Fruit fly (Drosophila melanogaster) whole organism, embryonic: ENCODE results near the gene Gdi.

Experiments
- Atf6 ChIP-seq: fragments of 200-800 bp; sonication (Bioruptor generic); IDR thresholded peaks from 2 replicates; pipeline ENCODE4 v1.3.6; 2022; ENCODE audit warnings: missing biosample characterization, missing genetic modification characterization
- Bgb ChIP-seq: fragments of 200-800 bp; sonication (Bioruptor generic); IDR thresholded peaks from 2 replicates; pipeline ENCODE4 v1.3.6; 2022; ENCODE audit warnings: missing biosample characterization, missing genetic modification characterization; ENCODE audit not compliant: partially characterized antibody
- Bteb2 ChIP-seq: fragments of 200-800 bp; sonication (Bioruptor generic); optimal IDR thresholded peaks from 2 replicates; lab custom pipeline; 2016; ENCODE audit warnings: missing biosample characterization, missing genetic modification characterization
- CG11247 ChIP-seq: fragments of 200-800 bp; sonication (Bioruptor generic); IDR thresholded peaks from 2 replicates; pipeline ENCODE4 v1.3.6; 2022; ENCODE audit warnings: missing biosample characterization, missing genetic modification characterization
- CG11696 ChIP-seq: fragments of 200-800 bp; sonication (Bioruptor generic); IDR thresholded peaks from 2 replicates; pipeline ENCODE4 v1.3.6; 2022; ENCODE audit warnings: missing biosample characterization, missing genetic modification characterization
- CG12104 ChIP-seq: fragments of 200-800 bp; sonication (Bioruptor generic); optimal IDR thresholded peaks from 3 replicates; lab custom pipeline; 2016; ENCODE audit warnings: missing biosample characterization, missing genetic modification characterization
- CG13624 ChIP-seq: fragments of 200-800 bp; sonication (Bioruptor generic); optimal IDR thresholded peaks from 2 replicates; lab custom pipeline; 2016; ENCODE audit warnings: missing biosample characterization, missing genetic modification characterization
- CG15011 ChIP-seq: fragments of 200-800 bp; sonication (Bioruptor generic); optimal IDR thresholded peaks from 3 replicates; lab custom pipeline; 2018; ENCODE audit warnings: missing biosample characterization, mild to moderate bottlenecking, missing genetic modification characterization
- CG16815 ChIP-seq: fragments of 200-800 bp; sonication (Bioruptor generic); optimal IDR thresholded peaks from 3 replicates; lab custom pipeline; 2017; ENCODE audit warnings: missing biosample characterization, mild to moderate bottlenecking, missing genetic modification characterization
- CG2712 ChIP-seq: fragments of 200-800 bp; optimal IDR thresholded peaks from 3 replicates; lab custom pipeline; 2019; ENCODE audit warnings: missing biosample characterization, mild to moderate bottlenecking, missing genetic modification characterization, moderate library complexity
- CG3281 ChIP-seq: fragments of 200-800 bp; sonication (Bioruptor generic); optimal IDR thresholded peaks from 3 replicates; lab custom pipeline; 2017; ENCODE audit warnings: missing biosample characterization, mild to moderate bottlenecking, missing genetic modification characterization
- CG42726 ChIP-seq: fragments of 200-800 bp; sonication (Bioruptor generic); IDR thresholded peaks from 2 replicates; pipeline ENCODE4 v1.3.6; 2022; ENCODE audit warnings: missing biosample characterization, missing genetic modification characterization; ENCODE audit not compliant: partially characterized antibody
- CG5245 ChIP-seq: fragments of 200-800 bp; sonication (Bioruptor generic); optimal IDR thresholded peaks from 3 replicates; lab custom pipeline; 2016; ENCODE audit warnings: missing biosample characterization, missing genetic modification characterization
- CG6813 ChIP-seq: fragments of 200-800 bp; sonication (Bioruptor generic); optimal IDR thresholded peaks from 2 replicates; lab custom pipeline; 2017; ENCODE audit warnings: missing biosample characterization, missing genetic modification characterization, mild to moderate bottlenecking, moderate library complexity, missing genetic modification reagents
- CG6854 ChIP-seq: fragments of 200-800 bp; sonication (Bioruptor generic); optimal IDR thresholded peaks from 3 replicates; lab custom pipeline; 2017; ENCODE audit warnings: missing biosample characterization, mild to moderate bottlenecking, missing genetic modification characterization
- CG7839 ChIP-seq: fragments of 200-800 bp; sonication (Bioruptor generic); optimal IDR thresholded peaks from 3 replicates; lab custom pipeline; 2018; ENCODE audit warnings: missing biosample characterization, mild to moderate bottlenecking, missing genetic modification characterization, moderate library complexity
- CG7987 ChIP-seq: fragments of 200-800 bp; sonication (Bioruptor generic); optimal IDR thresholded peaks from 2 replicates; lab custom pipeline; 2018; ENCODE audit warnings: missing biosample characterization, mild to moderate bottlenecking, missing genetic modification characterization, moderate library complexity
- CG8924 ChIP-seq: fragments of 200-800 bp; optimal IDR thresholded peaks from 3 replicates; lab custom pipeline; 2019; ENCODE audit warnings: missing biosample characterization, mild to moderate bottlenecking, missing genetic modification characterization, moderate library complexity
- Dek ChIP-seq: fragments of 200-800 bp; sonication (Bioruptor generic); optimal IDR thresholded peaks from 3 replicates; lab custom pipeline; 2019; ENCODE audit warnings: missing biosample characterization, mild to moderate bottlenecking, missing genetic modification characterization, moderate library complexity
- Dref ChIP-seq: fragments of 200-800 bp; sonication (Bioruptor generic); IDR thresholded peaks from 2 replicates; pipeline ENCODE4 v1.3.6; 2022; ENCODE audit warnings: missing biosample characterization, missing genetic modification characterization
- E2f1 ChIP-seq: fragments of 200-800 bp; sonication (Bioruptor generic); IDR thresholded peaks from 2 replicates; pipeline ENCODE4 v1.3.6; 2022; ENCODE audit warnings: missing biosample characterization, missing genetic modification characterization
- Ets65A ChIP-seq: fragments of 200-800 bp; sonication (Bioruptor generic); peaks from one replicate; lab custom pipeline; 2016; ENCODE audit warnings: missing biosample characterization, missing genetic modification characterization
- Ets97D ChIP-seq: fragments of 200-800 bp; sonication (Bioruptor generic); optimal IDR thresholded peaks from 3 replicates; lab custom pipeline; 2016; ENCODE audit warnings: missing biosample characterization, missing genetic modification characterization
- Gsc ChIP-seq: fragments of 200-800 bp; sonication (Bioruptor generic); IDR thresholded peaks from 2 replicates; pipeline ENCODE4 v1.3.6; 2022; ENCODE audit warnings: missing biosample characterization, missing genetic modification characterization
- HHEX ChIP-seq: fragments of 200-800 bp; sonication (Bioruptor generic); optimal IDR thresholded peaks from 3 replicates; lab custom pipeline; 2017; ENCODE audit warnings: missing biosample characterization, mild to moderate bottlenecking, missing genetic modification characterization, missing genetic modification reagents
- HLH3B ChIP-seq: fragments of 200-800 bp; sonication (Bioruptor generic); IDR thresholded peaks from 2 replicates; pipeline ENCODE4 v1.3.6; 2022; ENCODE audit warnings: missing biosample characterization, missing genetic modification characterization
- Hr78 ChIP-seq, 2 experiments: fragments of 200-800 bp in 1 of 2; fragments of >200 bp in 1 of 2; sonication (Bioruptor generic) in 1 of 2; optimal IDR thresholded peaks; 2 replicates each; lab custom pipeline; 2017 to 2019; ENCODE audit warnings: missing biosample characterization in 2 of 2, missing genetic modification characterization in 2 of 2, mild to moderate bottlenecking in 1 of 2, moderate library complexity in 1 of 2
- Neu2 ChIP-seq: fragments of 200-800 bp; sonication (Bioruptor generic); optimal IDR thresholded peaks from 3 replicates; lab custom pipeline; 2016; ENCODE audit warnings: missing biosample characterization, missing genetic modification characterization, borderline replicate concordance
- Nf-YB ChIP-seq: fragments of 200-800 bp; sonication (Bioruptor generic); optimal IDR thresholded peaks from 3 replicates; lab custom pipeline; 2019; ENCODE audit warnings: missing biosample characterization, mild to moderate bottlenecking, missing genetic modification characterization, moderate library complexity
- Optix ChIP-seq: fragments of 200-800 bp; sonication (Bioruptor generic); IDR thresholded peaks from 3 replicates; pipeline ENCODE4 v1.3.6; 2022; ENCODE audit warnings: missing biosample characterization, missing genetic modification characterization
- PHDP ChIP-seq: fragments of 200-800 bp; sonication (Bioruptor generic); optimal IDR thresholded peaks from 3 replicates; lab custom pipeline; 2018; ENCODE audit warnings: missing biosample characterization, mild to moderate bottlenecking, missing genetic modification characterization, moderate library complexity
- Side ChIP-seq: fragments of 200-800 bp; sonication (Bioruptor generic); optimal IDR thresholded peaks from 2 replicates; lab custom pipeline; 2016; ENCODE audit warnings: missing biosample characterization, missing genetic modification characterization
- caup ChIP-seq: fragments of 200-800 bp; sonication (Bioruptor generic); optimal IDR thresholded peaks from 3 replicates; lab custom pipeline; 2017; ENCODE audit warnings: missing biosample characterization, mild to moderate bottlenecking, missing genetic modification characterization, moderate library complexity; ENCODE audit not compliant: severe bottlenecking
- crc ChIP-seq: fragments of 200-800 bp; sonication (Bioruptor generic); optimal IDR thresholded peaks from 2 replicates; lab custom pipeline; 2016; ENCODE audit warnings: missing biosample characterization, missing genetic modification characterization
- cwo ChIP-seq: fragments of 200-800 bp; sonication (Bioruptor generic); optimal IDR thresholded peaks from 3 replicates; lab custom pipeline; 2017; ENCODE audit warnings: missing biosample characterization, missing genetic modification characterization, mild to moderate bottlenecking, moderate library complexity, missing genetic modification reagents
- ewg ChIP-seq: fragments of 200-800 bp; sonication (Bioruptor generic); optimal IDR thresholded peaks from 3 replicates; lab custom pipeline; 2017; ENCODE audit warnings: mild to moderate bottlenecking, missing biosample characterization, missing genetic modification reagents, missing genetic modification characterization
- gcm2 ChIP-seq: fragments of 200-800 bp; sonication (Bioruptor generic); optimal IDR thresholded peaks from 2 replicates; lab custom pipeline; 2016; ENCODE audit warnings: missing biosample characterization, missing genetic modification characterization
- gt ChIP-seq: fragments of 200-800 bp; sonication (Bioruptor generic); IDR thresholded peaks from 2 replicates; pipeline ENCODE4 v1.3.6; 2022; ENCODE audit warnings: missing biosample characterization, missing genetic modification characterization
- hkb ChIP-seq, 2 experiments: fragments of 200-800 bp in 1 of 2; fragments of >200 bp in 1 of 2; sonication (Bioruptor generic) in 1 of 2; IDR thresholded peaks in 1 of 2; optimal IDR thresholded peaks in 1 of 2; 2 replicates each; pipeline versions ENCODE4 v1.3.6 to Lab custom; 2017 to 2022; ENCODE audit warnings: missing biosample characterization in 1 of 2, missing genetic modification characterization in 1 of 2
- insv ChIP-seq, 2 experiments: fragments of 200-800 bp; sonication (Bioruptor generic); optimal IDR thresholded peaks; 3 replicates each; lab custom pipeline; 2016 to 2018; ENCODE audit warnings: missing biosample characterization in 2 of 2, missing genetic modification characterization in 2 of 2
- jumu ChIP-seq: fragments of 200-800 bp; sonication (Bioruptor generic); optimal IDR thresholded peaks from 3 replicates; lab custom pipeline; 2016; ENCODE audit warnings: missing biosample characterization, missing genetic modification characterization
- knrl ChIP-seq: fragments of 200-800 bp; sonication (Bioruptor generic); IDR thresholded peaks from 3 replicates; pipeline ENCODE4 v1.3.6; 2022; ENCODE audit warnings: missing biosample characterization, missing genetic modification characterization; ENCODE audit not compliant: partially characterized antibody
- nmo ChIP-seq: fragments of 200-800 bp; sonication (Bioruptor generic); optimal IDR thresholded peaks from 2 replicates; lab custom pipeline; 2018; ENCODE audit warnings: missing biosample characterization, mild to moderate bottlenecking, missing genetic modification characterization, moderate library complexity
- oc ChIP-seq: fragments of 200-800 bp; sonication (Bioruptor generic); optimal IDR thresholded peaks from 2 replicates; lab custom pipeline; 2018; ENCODE audit warnings: missing biosample characterization, mild to moderate bottlenecking, missing genetic modification characterization, moderate library complexity
- onecut ChIP-seq: fragments of 200-800 bp; sonication (Bioruptor generic); IDR thresholded peaks from 2 replicates; pipeline ENCODE4 v1.3.6; 2022; ENCODE audit warnings: missing biosample characterization, missing genetic modification characterization
- ro ChIP-seq: fragments of 200-800 bp; sonication (Bioruptor generic); IDR thresholded peaks from 2 replicates; pipeline ENCODE4 v1.3.6; 2022; ENCODE audit warnings: missing biosample characterization, missing genetic modification characterization
- salm ChIP-seq: fragments of 200-800 bp; sonication (Bioruptor generic); optimal IDR thresholded peaks from 2 replicates; lab custom pipeline; 2018; ENCODE audit warnings: missing biosample characterization, mild to moderate bottlenecking, missing genetic modification characterization
- sens ChIP-seq: fragments of 200-800 bp; sonication (Bioruptor generic); peaks from one replicate; lab custom pipeline; 2016; ENCODE audit warnings: missing biosample characterization, missing genetic modification characterization
- seq ChIP-seq: fragments of 200-800 bp; sonication (Bioruptor generic); IDR thresholded peaks from 2 replicates; pipeline ENCODE4 v1.3.6; 2022; ENCODE audit warnings: missing biosample characterization, missing genetic modification characterization

The Gdi gene

DNA sequence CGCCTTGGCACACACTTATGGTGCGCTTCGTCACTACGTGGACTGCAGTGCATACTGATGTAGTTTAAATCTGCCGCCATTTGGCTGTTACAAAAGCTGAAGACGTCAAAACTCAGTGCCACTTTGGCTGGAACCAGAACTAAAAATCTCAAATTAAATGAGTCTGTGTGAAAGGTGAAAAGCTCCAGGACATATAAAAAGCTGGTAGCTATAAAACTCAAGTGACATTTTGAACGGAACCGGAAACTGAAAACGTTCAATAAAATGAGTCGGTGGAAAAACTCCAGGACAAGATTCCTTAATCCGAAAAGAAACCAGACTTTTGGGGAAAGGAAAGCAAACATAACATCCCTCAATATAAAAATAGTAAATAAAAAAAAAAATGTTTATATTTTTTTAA lies 3.9 kb downstream of the Gdi start (continued):
- peak; percentile 67 for TF ChIP-seq CG13624 (GFP tag; lab: Kevin White, UChicago)
- TF ChIP-seq Side (GFP tag; lab: Kevin White, UChicago): peak; percentile 43
- peak; percentile 51 for TF ChIP-seq Dek (tag; lab: Kevin White, UChicago)
- no peak for TF ChIP-seq CG16815 (GFP tag; lab: Kevin White, UChicago)
- TF ChIP-seq Ets97D (GFP tag; lab: Kevin White, UChicago): peak; percentile 99
- 0 out of 2 replicates have a peak, but pooled peaks have one; percentile 6 for TF ChIP-seq CG42726
- 0 out of 2 replicates have a peak, but pooled peaks have one; percentile 25 for TF ChIP-seq CG11696 (GFP tag; lab: Robert Waterston, UW)
- TF ChIP-seq HLH3B (GFP tag; lab: Robert Waterston, UW): peak; percentile 46; the same call in 1 of the 2 replicates
- TF ChIP-seq Atf6 (GFP tag; lab: Robert Waterston, UW): peak; percentile 41; the same call in 1 of the 2 replicates
- no peak for TF ChIP-seq gcm2 (GFP tag; lab: Kevin White, UChicago)
- TF ChIP-seq Optix (GFP tag; lab: Robert Waterston, UW): no peak
- TF ChIP-seq onecut: peak; percentile 69
- TF ChIP-seq Bgb (GFP tag; lab: Robert Waterston, UW): peak; percentile 17; the same call in 1 of the 2 replicates
- no peak for TF ChIP-seq Hr78 (GFP tag; optimal IDR thresholded peaks at IDR 0.05; lab: Kevin White, UChicago)
- peak; percentile 78 for TF ChIP-seq CG11247
- TF ChIP-seq E2f1: 0 out of 2 replicates have a peak, but pooled peaks have one; percentile 43
- no peak for TF ChIP-seq PHDP (tag; lab: Kevin White, UChicago)
- peak; percentile 31; the same call in 1 of the 3 replicates for TF ChIP-seq knrl
- TF ChIP-seq gt (GFP tag; lab: Robert Waterston, UW): no peak; the same call in 1 of the 2 replicates
- peak; percentile 18 for TF ChIP-seq CG5245 (GFP tag; lab: Kevin White, UChicago)
- peak; percentile 77 for TF ChIP-seq HHEX (GFP tag; lab: Kevin White, UChicago)
- no peak for TF ChIP-seq salm (tag; lab: Kevin White, UChicago)
- peak; percentile 77 for TF ChIP-seq caup (GFP tag; lab: Kevin White, UChicago)
- peak; percentile 50 for TF ChIP-seq CG15011 (GFP tag; lab: Kevin White, UChicago)
- no peak; the same call in 1 of the 2 replicates for TF ChIP-seq ro (GFP tag; lab: Robert Waterston, UW)
- peak; percentile 51 for TF ChIP-seq nmo (GFP tag; lab: Kevin White, UChicago)
- no peak for TF ChIP-seq Bteb2 (GFP tag; lab: Kevin White, UChicago)
- peak; percentile 16 for TF ChIP-seq ewg (GFP tag; lab: Kevin White, UChicago)
- TF ChIP-seq CG7987 (GFP tag; lab: Kevin White, UChicago): peak; percentile 81
- TF ChIP-seq insv (GFP tag; optimal IDR thresholded peaks at IDR 0.05; lab: Kevin White, UChicago): no peak
- TF ChIP-seq CG6813 (GFP tag; lab: Kevin White, UChicago): peak; percentile 80
- TF ChIP-seq Gsc: no peak
- TF ChIP-seq cwo (GFP tag; lab: Kevin White, UChicago): peak; percentile 40
- TF ChIP-seq Nf-YB (GFP tag; lab: Kevin White, UChicago): no peak
- peak; percentile 97 for TF ChIP-seq Ets65A (GFP tag; lab: Kevin White, UChicago)
- TF ChIP-seq CG8924: no peak
- TF ChIP-seq Neu2: no peak
- no peak for TF ChIP-seq oc (tag; lab: Kevin White, UChicago)
- TF ChIP-seq crc (GFP tag; lab: Kevin White, UChicago): no peak
- TF ChIP-seq CG7839 (tag; lab: Kevin White, UChicago): peak; percentile 54
- peak; percentile 46; the same call in 1 of the 2 replicates for TF ChIP-seq seq
- peak; percentile 26 for TF ChIP-seq CG6854
- TF ChIP-seq Dref (GFP tag; lab: Robert Waterston, UW): no peak
- no peak for TF ChIP-seq hkb (optimal IDR thresholded peaks at IDR 0.05; lab: Kevin White, UChicago)
- TF ChIP-seq hkb (GFP tag; IDR thresholded peaks at IDR 0.05; lab: Robert Waterston, UW): peak; percentile 82
- peak; percentile 81 for TF ChIP-seq CG3281 (GFP tag; lab: Kevin White, UChicago)
- peak; percentile 86 for TF ChIP-seq sens (GFP tag; lab: Kevin White, UChicago)
- TF ChIP-seq CG2712 (tag; lab: Kevin White, UChicago): peak; percentile 33
- TF ChIP-seq CG12104 (GFP tag; lab: Kevin White, UChicago): peak; percentile 53
- no peak for TF ChIP-seq jumu (GFP tag; lab: Kevin White, UChicago)
